Worm (Caenorhabditis elegans): ENCODE results near the gene slr-2.

The slr-2 gene

ce11 chrV:18127192-18127591, 40.3 kb downstream of the slr-2 start, which contains the start of gene fbxa-211:
Gene fbxa-211, plus strand, starts transcription at chrV:18127519.
- TF ChIP-seq unc-62 (GFP tag; optimal IDR thresholded peaks at IDR 0.05), result no peak

ce11 chrV:18128545-18128944, 41.6 kb downstream of the slr-2 start:
- no peak for TF ChIP-seq unc-62 (GFP tag; optimal IDR thresholded peaks at IDR 0.05)

- no peak for TF ChIP-seq unc-62 (GFP tag; optimal IDR thresholded peaks at IDR 0.05)
Measured at ce11 chrV:18131049-18131448, 44.1 kb downstream of the slr-2 start, which contains the start of gene Y37H2A.12. Gene Y37H2A.12, minus strand, starts transcription at chrV:18131129.

ce11 chrV:18133177-18133576, 46.3 kb downstream of the slr-2 start, which contains the start of gene Y37H2A.18:
Gene Y37H2A.18, minus strand, starts transcription at chrV:18133277.
- TF ChIP-seq unc-62 (GFP tag; optimal IDR thresholded peaks at IDR 0.05), result no peak

ce11 chrV:18134378-18134777, 47.5 kb downstream of the slr-2 start, which contains the start of gene Y37H2A.7:
Gene Y37H2A.7, minus strand, starts transcription at chrV:18134478.
- no peak for TF ChIP-seq unc-62 (GFP tag; optimal IDR thresholded peaks at IDR 0.05)

- no peak for TF ChIP-seq unc-62 (GFP tag; optimal IDR thresholded peaks at IDR 0.05)
Measured at ce11 chrV:18137679-18138078, 50.8 kb downstream of the slr-2 start.

ce11 chrV:18138695-18139094, 51.8 kb downstream of the slr-2 start, which contains the start of gene Y37H2A.10:
Gene Y37H2A.10, plus strand, starts transcription at chrV:18138995.
- TF ChIP-seq unc-62 (GFP tag; optimal IDR thresholded peaks at IDR 0.05), result no peak

ce11 chrV:18141161-18141560, 54.2 kb downstream of the slr-2 start, which contains the start of gene Y37H2A.11:
Gene Y37H2A.11, plus strand, starts transcription at chrV:18141461.
- TF ChIP-seq unc-62 (GFP tag; optimal IDR thresholded peaks at IDR 0.05), result no peak

- TF ChIP-seq unc-62 (GFP tag; optimal IDR thresholded peaks at IDR 0.05), result no peak
Measured at ce11 chrV:18142549-18142948, 55.6 kb downstream of the slr-2 start, which contains the start of gene Y37H2A.13. Gene Y37H2A.13, plus strand, starts transcription at chrV:18142849.

- TF ChIP-seq unc-62 (GFP tag; optimal IDR thresholded peaks at IDR 0.05), result no peak
Measured at ce11 chrV:18143445-18143844, 56.5 kb downstream of the slr-2 start, which contains the start of gene Y37H2A.14. Gene Y37H2A.14, plus strand, starts transcription at chrV:18143745.

ce11 chrV:18144442-18144841, 57.5 kb downstream of the slr-2 start:
- no peak for TF ChIP-seq unc-62 (GFP tag; optimal IDR thresholded peaks at IDR 0.05)

- TF ChIP-seq unc-62 (GFP tag; optimal IDR thresholded peaks at IDR 0.05), result no peak
Measured at ce11 chrV:18146077-18146476, 59.2 kb downstream of the slr-2 start, which contains the start of gene C14A6.3. Gene C14A6.3, plus strand, starts transcription at chrV:18146377.

Measured in whole organism, dauer.